Worm (Caenorhabditis elegans) whole organism, L3 larva: ENCODE measurements around the gene nasp-2.
A peak's percentile ranks its signal among the peaks of the same experiment; 100 is the strongest.

Experiments
- ZK546.5 ChIP-seq: sonication (generic microtip); optimal IDR thresholded peaks from 2 replicates; lab custom pipeline; 2017; ENCODE audit warnings: missing biosample characterization, missing genetic modification characterization
- aly-2 ChIP-seq: fragments of 150-350 bp; optimal IDR thresholded peaks from 2 replicates; lab custom pipeline; 2014; ENCODE audit warnings: missing biosample characterization, missing genetic modification characterization
- ama-1 ChIP-seq: fragments of 150-350 bp; optimal IDR thresholded peaks from 2 replicates; lab custom pipeline; 2018
- ceh-16 ChIP-seq: sonication (generic microtip); optimal IDR thresholded peaks from 2 replicates; lab custom pipeline; 2017; ENCODE audit warnings: missing biosample characterization, missing genetic modification characterization
- ceh-82 ChIP-seq: fragments of 150-350 bp; optimal IDR thresholded peaks from 2 replicates; lab custom pipeline; 2014; ENCODE audit warnings: missing biosample characterization, missing genetic modification characterization
- egl-27 ChIP-seq: sonication (generic microtip); optimal IDR thresholded peaks from 4 replicates; lab custom pipeline; 2017; ENCODE audit warnings: missing biosample characterization, missing genetic modification reagents, missing genetic modification characterization
- egl-5 ChIP-seq: fragments of 150-350 bp; optimal IDR thresholded peaks from 2 replicates; lab custom pipeline; 2017; ENCODE audit warnings: missing biosample characterization, missing genetic modification reagents, missing genetic modification characterization, inconsistent platforms
- elt-1 ChIP-seq: fragments of 150-350 bp; optimal IDR thresholded peaks from 2 replicates; lab custom pipeline; 2014; ENCODE audit warnings: missing biosample characterization, missing genetic modification characterization
- elt-2 ChIP-seq: sonication (generic microtip); optimal IDR thresholded peaks from 2 replicates; lab custom pipeline; 2016; ENCODE audit warnings: missing genetic modification reagents, mild to moderate bottlenecking, missing genetic modification characterization, missing compliant biosample characterization
- elt-3 ChIP-seq, 3 experiments: fragments of 150-350 bp in 1 of 3; sonication (generic microtip) in 2 of 3; optimal IDR thresholded peaks; 2 replicates in 2 of 3; 4 replicates in 1 of 3; lab custom pipeline; 2014 to 2017; ENCODE audit warnings: missing biosample characterization in 3 of 3, missing genetic modification characterization in 3 of 3
- fkh-10 ChIP-seq: sonication (generic microtip); optimal IDR thresholded peaks from 2 replicates; lab custom pipeline; 2017; ENCODE audit warnings: missing biosample characterization, missing genetic modification reagents, missing genetic modification characterization
- fkh-2 ChIP-seq: fragments of 150-350 bp; optimal IDR thresholded peaks from 2 replicates; lab custom pipeline; 2014; ENCODE audit warnings: missing biosample characterization, missing genetic modification reagents, missing genetic modification characterization
- fos-1 ChIP-seq: fragments of 150-350 bp; optimal IDR thresholded peaks from 2 replicates; lab custom pipeline; 2014; ENCODE audit warnings: missing biosample characterization, missing genetic modification characterization
- lin-15B ChIP-seq: fragments of 150-350 bp; optimal IDR thresholded peaks from 2 replicates; lab custom pipeline; 2014; ENCODE audit warnings: missing biosample characterization, missing genetic modification characterization
- lin-39 ChIP-seq: fragments of 150-350 bp; optimal IDR thresholded peaks from 2 replicates; lab custom pipeline; 2018; ENCODE audit warnings: missing biosample characterization, missing genetic modification reagents, missing genetic modification characterization
- lsy-12 ChIP-seq: sonication (generic microtip); optimal IDR thresholded peaks from 2 replicates; lab custom pipeline; 2016; ENCODE audit warnings: mild to moderate bottlenecking, missing genetic modification characterization, missing compliant biosample characterization
- mml-1 ChIP-seq: fragments of 150-350 bp; sonication (generic microtip); optimal IDR thresholded peaks from 3 replicates; lab custom pipeline; 2014; ENCODE audit warnings: missing biosample characterization, missing genetic modification characterization
- nhr-11 ChIP-seq: fragments of 150-350 bp; optimal IDR thresholded peaks from 2 replicates; lab custom pipeline; 2014; ENCODE audit warnings: missing biosample characterization, missing genetic modification characterization
- nhr-23 ChIP-seq: fragments of 150-350 bp; optimal IDR thresholded peaks from 2 replicates; lab custom pipeline; 2014; ENCODE audit warnings: missing biosample characterization, missing genetic modification reagents, missing genetic modification characterization
- nhr-237 ChIP-seq: fragments of 150-350 bp; optimal IDR thresholded peaks from 2 replicates; lab custom pipeline; 2014; ENCODE audit warnings: missing biosample characterization, missing genetic modification characterization
- nhr-25 ChIP-seq: sonication (generic microtip); optimal IDR thresholded peaks from 2 replicates; lab custom pipeline; 2017; ENCODE audit warnings: missing biosample characterization, missing genetic modification characterization
- nhr-28 ChIP-seq: fragments of 150-350 bp; optimal IDR thresholded peaks from 2 replicates; lab custom pipeline; 2014; ENCODE audit warnings: missing biosample characterization, missing genetic modification characterization
- nhr-43 ChIP-seq: sonication (generic microtip); optimal IDR thresholded peaks from 2 replicates; lab custom pipeline; 2016; ENCODE audit warnings: mild to moderate bottlenecking, missing genetic modification characterization, missing compliant biosample characterization; ENCODE audit not compliant: poor library complexity, severe bottlenecking
- nhr-67 ChIP-seq: fragments of 150-350 bp; optimal IDR thresholded peaks from 2 replicates; lab custom pipeline; 2014; ENCODE audit warnings: missing biosample characterization, missing genetic modification characterization
- nhr-76 ChIP-seq: fragments of 150-350 bp; sonication (generic microtip); optimal IDR thresholded peaks from 5 replicates; lab custom pipeline; 2014; ENCODE audit warnings: missing biosample characterization, missing genetic modification characterization
- pha-4 ChIP-seq: fragments of 150-350 bp; optimal IDR thresholded peaks from 2 replicates; lab custom pipeline; 2014; ENCODE audit warnings: missing biosample characterization, missing genetic modification reagents, missing genetic modification characterization
- pqm-1 ChIP-seq: fragments of 150-350 bp; optimal IDR thresholded peaks from 2 replicates; lab custom pipeline; 2017; ENCODE audit warnings: missing biosample characterization, missing genetic modification characterization, inconsistent platforms
- sea-2 ChIP-seq: fragments of 150-350 bp; sonication (generic microtip); optimal IDR thresholded peaks from 4 replicates; lab custom pipeline; 2014; ENCODE audit warnings: missing biosample characterization, missing genetic modification reagents, missing genetic modification characterization
- snpc-4 ChIP-seq: fragments of 150-350 bp; optimal IDR thresholded peaks from 2 replicates; lab custom pipeline; 2014; ENCODE audit warnings: missing biosample characterization, missing genetic modification characterization
- unc-39 ChIP-seq: sonication (generic microtip); optimal IDR thresholded peaks from 4 replicates; lab custom pipeline; 2017; ENCODE audit warnings: missing biosample characterization, missing genetic modification characterization
- unc-62 ChIP-seq: fragments of 150-350 bp; sonication (generic microtip); optimal IDR thresholded peaks from 4 replicates; lab custom pipeline; 2014; ENCODE audit warnings: missing biosample characterization, missing genetic modification reagents, missing genetic modification characterization
- ztf-11 ChIP-seq: fragments of 150-350 bp; optimal IDR thresholded peaks from 2 replicates; lab custom pipeline; 2014; ENCODE audit warnings: missing biosample characterization, missing genetic modification characterization

Gene nasp-2

ce11 chrV:13312210-13312676 lies at the start of gene nasp-2:
Gene nasp-2 (minus strand): TSS chrV:13312260.
- TF ChIP-seq lin-15B, result peak; percentile 44
- TF ChIP-seq pha-4 (tag; lab: Kevin White, UChicago), result peak; percentile 37
- TF ChIP-seq elt-2 (tag; lab: Kevin White, UChicago), result peak; percentile 20
- peak; percentile 3 for TF ChIP-seq nhr-43 (tag; lab: Kevin White, UChicago)
- TF ChIP-seq nhr-23 (tag; lab: Kevin White, UChicago), result no peak

DNA sequence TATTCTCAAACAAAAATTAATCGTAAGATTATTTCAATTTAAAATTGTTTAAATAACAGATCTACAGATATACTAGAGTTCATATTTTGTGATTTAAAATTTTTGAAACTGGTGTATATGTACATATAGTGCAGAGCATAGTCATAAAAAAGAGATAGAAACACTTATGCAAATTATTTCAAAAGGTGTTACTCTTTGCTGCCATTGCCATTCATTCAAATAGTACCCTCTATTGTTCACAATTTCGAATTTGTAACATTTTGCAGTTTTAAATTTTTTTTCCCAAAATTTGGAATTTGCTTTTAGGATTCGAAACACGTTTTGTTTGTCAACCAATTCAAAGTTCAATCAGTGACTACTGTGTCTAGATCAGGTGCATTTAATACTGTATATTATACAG lies 48.2 kb upstream of the nasp-2 start, which contains the start of gene F32H5.4:
TSS of gene F32H5.4 (plus strand) at position 301 of the 400 bp plus-strand sequence.
- TF ChIP-seq pha-4 (tag; lab: Kevin White, UChicago) (no peak), ceh-16 (tag; lab: Kevin White, UChicago) (no peak), nhr-43 (tag; lab: Kevin White, UChicago) (no peak), ama-1 (lab: Kevin White, UChicago) (no peak), nhr-76 (no peak), mml-1 (no peak), egl-5 (tag; lab: Kevin White, UChicago) (no peak), nhr-28 (tag; lab: Kevin White, UChicago) (no peak), ceh-82 (tag; lab: Kevin White, UChicago) (no peak), nhr-25 (no peak), aly-2 (tag; lab: Kevin White, UChicago) (no peak), ztf-11 (tag; lab: Kevin White, UChicago) (no peak), lsy-12 (no peak), ZK546.5 (no peak)

DNA sequence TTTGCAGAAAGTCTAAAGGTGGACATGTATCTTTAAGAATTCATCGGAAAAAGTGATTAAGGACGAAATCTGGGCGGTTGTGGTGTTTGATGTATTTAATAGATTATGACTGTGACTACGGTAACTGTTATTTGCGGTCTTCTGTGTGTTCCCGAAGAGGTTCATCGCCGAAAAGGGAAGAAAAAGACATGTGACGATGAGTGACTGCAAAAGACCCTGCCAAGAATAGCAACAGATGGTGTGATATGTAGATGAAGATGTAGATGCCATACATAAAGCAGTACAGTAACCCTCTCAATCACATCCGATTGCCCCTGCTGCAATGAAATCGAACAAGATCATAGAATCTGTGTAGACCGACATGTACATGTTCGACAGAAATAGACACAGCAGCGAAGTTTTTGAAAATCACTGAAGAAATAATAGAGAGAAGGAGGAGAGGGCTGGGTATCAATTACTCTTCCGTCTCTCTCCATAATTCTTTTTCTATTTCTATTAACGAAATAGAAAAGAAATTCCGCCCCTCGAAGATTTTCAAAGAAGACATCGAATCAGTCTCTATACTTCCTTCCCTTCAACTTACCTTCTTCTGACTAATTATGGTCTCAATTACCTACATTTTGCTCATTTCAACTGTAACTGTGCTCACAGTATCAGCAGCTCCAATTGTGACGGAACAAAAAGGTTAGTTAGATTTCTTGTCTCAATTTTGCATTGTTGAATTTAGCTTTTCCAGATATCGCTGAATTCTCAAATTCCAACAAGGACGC lies 46.9 kb upstream of the nasp-2 start, which contains the start of gene F32H5.3:
TSS of gene F32H5.3 (plus strand) at position 513 of the 770 bp plus-strand sequence.
- TF ChIP-seq unc-39 (tag; lab: Kevin White, UChicago), result no peak
- TF ChIP-seq nhr-23 (tag; lab: Kevin White, UChicago), result peak; percentile 35
- no peak for TF ChIP-seq sea-2 (GFP tag; lab: Kevin White, UChicago)
- TF ChIP-seq ama-1 (lab: Kevin White, UChicago), result no peak
- no peak for TF ChIP-seq fkh-10 (GFP tag; lab: Kevin White, UChicago)
- no peak for TF ChIP-seq snpc-4
- TF ChIP-seq lin-39 (tag; lab: Kevin White, UChicago), result no peak
- TF ChIP-seq nhr-25, result peak; percentile 24
- no peak for TF ChIP-seq nhr-67 (tag; lab: Kevin White, UChicago)
- TF ChIP-seq ceh-16 (tag; lab: Kevin White, UChicago), result no peak
- TF ChIP-seq elt-1, result peak; percentile 81
- TF ChIP-seq nhr-237 (tag; lab: Kevin White, UChicago), result no peak
- no peak for TF ChIP-seq fkh-2 (tag; lab: Kevin White, UChicago)
- TF ChIP-seq unc-62, result no peak
- no peak for TF ChIP-seq egl-27 (tag; lab: Kevin White, UChicago)
- TF ChIP-seq nhr-76, result no peak
- no peak for TF ChIP-seq nhr-11 (tag; lab: Kevin White, UChicago)
- TF ChIP-seq nhr-43 (tag; lab: Kevin White, UChicago), result peak; percentile 8

- TF ChIP-seq elt-2 (tag; lab: Kevin White, UChicago) (peak; percentile 93), ztf-11 (tag; lab: Kevin White, UChicago) (no peak), pqm-1 (tag; lab: Kevin White, UChicago) (peak; percentile 73), fos-1 (tag; lab: Kevin White, UChicago) (no peak), elt-3 (tag; optimal IDR thresholded peaks at IDR 0.05; lab: Kevin White, UChicago) (no peak), mml-1 (no peak), lsy-12 (no peak), sea-2 (GFP tag; lab: Kevin White, UChicago) (no peak)
These were observed 45.7 kb upstream of the nasp-2 start, which contains the start of gene F32H5.1 for ce11 chrV:13357652-13358281. Gene F32H5.1 (minus strand): TSS chrV:13358037.
